Worm (Caenorhabditis elegans) whole organism, mixed stage, embryonic: ENCODE data around the gene irld-49.

ENCODE experiments used
- M03D4.4 ChIP-seq: sonication (generic microtip); optimal IDR thresholded peaks from 2 replicates; lab custom pipeline; 2017; ENCODE audit warnings: mild to moderate bottlenecking, missing genetic modification characterization, missing compliant biosample characterization
- bed-3 ChIP-seq: fragments of 200-800 bp; sonication (Bioruptor generic); optimal IDR thresholded peaks from 3 replicates; lab custom pipeline; 2018; ENCODE audit warnings: mild to moderate bottlenecking, missing genetic modification characterization, moderate library complexity, missing compliant biosample characterization
- blmp-1 ChIP-seq: fragments of 150-350 bp; optimal IDR thresholded peaks from 2 replicates; lab custom pipeline; 2014; ENCODE audit warnings: missing biosample characterization, missing genetic modification characterization
- ceh-39 ChIP-seq: fragments of 150-350 bp; optimal IDR thresholded peaks from 2 replicates; lab custom pipeline; 2014; ENCODE audit warnings: missing biosample characterization, missing genetic modification characterization
- ceh-43 ChIP-seq: fragments of 200-800 bp; sonication (Bioruptor generic); optimal IDR thresholded peaks from 2 replicates; lab custom pipeline; 2018; ENCODE audit warnings: mild to moderate bottlenecking, missing genetic modification characterization, moderate library complexity, missing compliant biosample characterization
- ceh-83 ChIP-seq: fragments of 200-800 bp; sonication (Bioruptor generic); optimal IDR thresholded peaks from 2 replicates; lab custom pipeline; 2018; ENCODE audit warnings: mild to moderate bottlenecking, missing genetic modification characterization, missing compliant biosample characterization
- ces-1 ChIP-seq: fragments of 150-350 bp; optimal IDR thresholded peaks from 2 replicates; lab custom pipeline; 2014; ENCODE audit warnings: missing biosample characterization, missing genetic modification reagents, missing genetic modification characterization
- cnd-1 ChIP-seq: fragments of 200-800 bp; sonication (Bioruptor generic); optimal IDR thresholded peaks from 2 replicates; lab custom pipeline; 2018; ENCODE audit warnings: mild to moderate bottlenecking, missing genetic modification characterization, missing compliant biosample characterization
- drap-1 ChIP-seq: fragments of 200-800 bp; sonication (Bioruptor generic); optimal IDR thresholded peaks from 3 replicates; lab custom pipeline; 2018; ENCODE audit warnings: mild to moderate bottlenecking, missing genetic modification characterization, missing compliant biosample characterization
- elt-1 ChIP-seq: sonication (generic microtip); optimal IDR thresholded peaks from 2 replicates; lab custom pipeline; 2017; ENCODE audit warnings: missing genetic modification characterization, mild to moderate bottlenecking, missing compliant biosample characterization, antibody characterized with exemption, moderate library complexity, borderline replicate concordance; ENCODE audit not compliant: insufficient read depth
- elt-3 ChIP-seq: fragments of 150-350 bp; optimal IDR thresholded peaks from 2 replicates; lab custom pipeline; 2014; ENCODE audit warnings: missing biosample characterization, missing genetic modification characterization
- flh-1 ChIP-seq: fragments of 200-800 bp; sonication (Bioruptor generic); optimal IDR thresholded peaks from 2 replicates; lab custom pipeline; 2018; ENCODE audit warnings: mild to moderate bottlenecking, missing genetic modification characterization, moderate library complexity, missing compliant biosample characterization
- ham-2 ChIP-seq: fragments of 200-800 bp; sonication (Bioruptor generic); optimal IDR thresholded peaks from 2 replicates; lab custom pipeline; 2018; ENCODE audit warnings: mild to moderate bottlenecking, missing genetic modification characterization, missing compliant biosample characterization
- hlh-1 ChIP-seq: fragments of 150-350 bp; optimal IDR thresholded peaks from 2 replicates; lab custom pipeline; 2014; ENCODE audit warnings: missing biosample characterization, missing genetic modification reagents, missing genetic modification characterization
- lin-13 ChIP-seq: fragments of 150-350 bp; optimal IDR thresholded peaks from 2 replicates; lab custom pipeline; 2014; ENCODE audit warnings: missing biosample characterization, missing genetic modification characterization
- lin-32 ChIP-seq: fragments of 200-800 bp; sonication (Bioruptor generic); optimal IDR thresholded peaks from 2 replicates; lab custom pipeline; 2018; ENCODE audit warnings: mild to moderate bottlenecking, missing genetic modification characterization, missing compliant biosample characterization
- lsy-2 ChIP-seq: fragments of 150-350 bp; optimal IDR thresholded peaks from 2 replicates; lab custom pipeline; 2014; ENCODE audit warnings: missing biosample characterization, missing genetic modification characterization
- mab-5 ChIP-seq: fragments of 150-350 bp; optimal IDR thresholded peaks from 2 replicates; lab custom pipeline; 2014; ENCODE audit warnings: missing biosample characterization, missing genetic modification characterization
- mep-1 ChIP-seq: fragments of 150-350 bp; optimal IDR thresholded peaks from 2 replicates; lab custom pipeline; 2017; ENCODE audit warnings: missing biosample characterization, missing genetic modification reagents, missing genetic modification characterization, inconsistent platforms
- mls-2 ChIP-seq: sonication (generic microtip); optimal IDR thresholded peaks from 2 replicates; lab custom pipeline; 2016; ENCODE audit warnings: mild to moderate bottlenecking, missing genetic modification characterization, moderate library complexity, missing compliant biosample characterization
- nhr-2 ChIP-seq: fragments of 150-350 bp; optimal IDR thresholded peaks from 2 replicates; lab custom pipeline; 2014; ENCODE audit warnings: missing biosample characterization, missing genetic modification characterization
- nhr-237 ChIP-seq: fragments of 150-350 bp; optimal IDR thresholded peaks from 2 replicates; lab custom pipeline; 2014; ENCODE audit warnings: missing biosample characterization, missing genetic modification characterization
- nhr-28 ChIP-seq: fragments of 150-350 bp; optimal IDR thresholded peaks from 2 replicates; lab custom pipeline; 2014; ENCODE audit warnings: missing biosample characterization, missing genetic modification characterization
- pha-4 ChIP-seq: fragments of 150-350 bp; optimal IDR thresholded peaks from 2 replicates; lab custom pipeline; 2018; ENCODE audit warnings: missing biosample characterization, missing genetic modification reagents, missing genetic modification characterization
- sem-2 ChIP-seq: fragments of 200-800 bp; sonication (Bioruptor generic); optimal IDR thresholded peaks from 2 replicates; lab custom pipeline; 2018; ENCODE audit warnings: mild to moderate bottlenecking, missing genetic modification characterization, missing compliant biosample characterization
- snpc-4 ChIP-seq: fragments of 150-350 bp; optimal IDR thresholded peaks from 2 replicates; lab custom pipeline; 2014; ENCODE audit warnings: missing biosample characterization, missing genetic modification characterization
- sptf-1 ChIP-seq: sonication (generic microtip); optimal IDR thresholded peaks from 2 replicates; lab custom pipeline; 2017; ENCODE audit warnings: mild to moderate bottlenecking, missing genetic modification characterization, moderate library complexity, missing compliant biosample characterization
- tbx-8 ChIP-seq: fragments of 200-800 bp; sonication (Bioruptor generic); optimal IDR thresholded peaks from 2 replicates; lab custom pipeline; 2018; ENCODE audit warnings: mild to moderate bottlenecking, missing genetic modification characterization, moderate library complexity, missing compliant biosample characterization
- unc-120 ChIP-seq: sonication (generic microtip); optimal IDR thresholded peaks from 2 replicates; lab custom pipeline; 2017; ENCODE audit warnings: missing genetic modification characterization, missing compliant biosample characterization; ENCODE audit not compliant: poor library complexity, severe bottlenecking
- unc-39 ChIP-seq: fragments of 150-350 bp; optimal IDR thresholded peaks from 2 replicates; lab custom pipeline; 2014; ENCODE audit warnings: missing biosample characterization, missing genetic modification characterization
- unc-62 ChIP-seq: fragments of 150-350 bp; optimal IDR thresholded peaks from 2 replicates; lab custom pipeline; 2014; ENCODE audit warnings: missing biosample characterization, missing genetic modification reagents, missing genetic modification characterization

irld-49 gene

ce11 chrII:2919074-2919857 is 24.7 kb upstream of the irld-49 start, which contains the start of the genes ncap-1 and Y110A2AR.1:
Gene ncap-1 (minus strand): TSS chrII:2919314.
Gene Y110A2AR.1 (plus strand): TSS chrII:2919710.
- TF ChIP-seq nhr-2 (tag; lab: Kevin White, UChicago) (no peak), ceh-83 (no peak), nhr-28 (no peak), elt-1 (tag; lab: Kevin White, UChicago) (no peak), ces-1 (GFP tag; lab: Kevin White, UChicago) (no peak), mls-2 (tag; lab: Kevin White, UChicago) (no peak), mab-5 (tag; lab: Kevin White, UChicago) (no peak), lin-13 (tag; lab: Kevin White, UChicago) (no peak), lsy-2 (no peak), M03D4.4 (tag; lab: Kevin White, UChicago) (no peak), drap-1 (GFP tag; lab: Kevin White, UChicago) (no peak), sptf-1 (tag; lab: Kevin White, UChicago) (no peak), bed-3 (no peak), ceh-43 (GFP tag; lab: Kevin White, UChicago) (no peak), hlh-1 (tag; lab: Kevin White, UChicago) (no peak)

ce11 chrII:2920234-2920633 is 23.7 kb upstream of the irld-49 start:
- TF ChIP-seq mab-5 (tag; lab: Kevin White, UChicago), result no peak
- TF ChIP-seq bed-3, result no peak
- TF ChIP-seq unc-62 (GFP tag; lab: Kevin White, UChicago), result no peak
- no peak for TF ChIP-seq snpc-4 (tag; lab: Kevin White, UChicago)
- TF ChIP-seq drap-1 (GFP tag; lab: Kevin White, UChicago), result no peak
- TF ChIP-seq unc-120 (tag; lab: Kevin White, UChicago), result no peak
- no peak for TF ChIP-seq ceh-83

ce11 chrII:2920817-2921458 is 23.0 kb upstream of the irld-49 start:
- peak; percentile 22 for TF ChIP-seq pha-4
- TF ChIP-seq cnd-1 (tag; lab: Kevin White, UChicago), result no peak

ce11 chrII:2921860-2922259 is 22.1 kb upstream of the irld-49 start:
- TF ChIP-seq lin-13 (tag; lab: Kevin White, UChicago) (no peak), sem-2 (no peak), elt-3 (tag; lab: Kevin White, UChicago) (no peak), bed-3 (no peak), ces-1 (GFP tag; lab: Kevin White, UChicago) (no peak), nhr-237 (tag; lab: Kevin White, UChicago) (no peak), sptf-1 (tag; lab: Kevin White, UChicago) (no peak), unc-39 (tag; lab: Kevin White, UChicago) (no peak), M03D4.4 (tag; lab: Kevin White, UChicago) (no peak), flh-1 (no peak), lsy-2 (no peak), mab-5 (tag; lab: Kevin White, UChicago) (no peak), mep-1 (tag; lab: Kevin White, UChicago) (no peak), pha-4 (no peak), lin-32 (no peak), mls-2 (tag; lab: Kevin White, UChicago) (no peak), elt-1 (tag; lab: Kevin White, UChicago) (no peak)

ce11 chrII:2922359-2922758 is 21.6 kb upstream of the irld-49 start:
- TF ChIP-seq M03D4.4 (tag; lab: Kevin White, UChicago) (no peak), tbx-8 (GFP tag; lab: Kevin White, UChicago) (no peak), ceh-39 (tag; lab: Kevin White, UChicago) (no peak), blmp-1 (tag; lab: Kevin White, UChicago) (no peak), elt-3 (tag; lab: Kevin White, UChicago) (no peak), hlh-1 (tag; lab: Kevin White, UChicago) (no peak), unc-62 (GFP tag; lab: Kevin White, UChicago) (no peak), ham-2 (GFP tag; lab: Kevin White, UChicago) (no peak), nhr-2 (tag; lab: Kevin White, UChicago) (no peak)
